Worm (Caenorhabditis elegans): ENCODE data around the gene W03C9.5.

The W03C9.5 gene

ce11 chrII:11976727-11977259 lies 9.4 kb upstream of the W03C9.5 start:
- no peak for TF ChIP-seq him-1 (tag; optimal IDR thresholded peaks at IDR 0.05)
- TF ChIP-seq W03F9.2 (tag; optimal IDR thresholded peaks at IDR 0.05): no peak
- no peak for TF ChIP-seq dao-5 (tag; optimal IDR thresholded peaks at IDR 0.05)

DNA sequence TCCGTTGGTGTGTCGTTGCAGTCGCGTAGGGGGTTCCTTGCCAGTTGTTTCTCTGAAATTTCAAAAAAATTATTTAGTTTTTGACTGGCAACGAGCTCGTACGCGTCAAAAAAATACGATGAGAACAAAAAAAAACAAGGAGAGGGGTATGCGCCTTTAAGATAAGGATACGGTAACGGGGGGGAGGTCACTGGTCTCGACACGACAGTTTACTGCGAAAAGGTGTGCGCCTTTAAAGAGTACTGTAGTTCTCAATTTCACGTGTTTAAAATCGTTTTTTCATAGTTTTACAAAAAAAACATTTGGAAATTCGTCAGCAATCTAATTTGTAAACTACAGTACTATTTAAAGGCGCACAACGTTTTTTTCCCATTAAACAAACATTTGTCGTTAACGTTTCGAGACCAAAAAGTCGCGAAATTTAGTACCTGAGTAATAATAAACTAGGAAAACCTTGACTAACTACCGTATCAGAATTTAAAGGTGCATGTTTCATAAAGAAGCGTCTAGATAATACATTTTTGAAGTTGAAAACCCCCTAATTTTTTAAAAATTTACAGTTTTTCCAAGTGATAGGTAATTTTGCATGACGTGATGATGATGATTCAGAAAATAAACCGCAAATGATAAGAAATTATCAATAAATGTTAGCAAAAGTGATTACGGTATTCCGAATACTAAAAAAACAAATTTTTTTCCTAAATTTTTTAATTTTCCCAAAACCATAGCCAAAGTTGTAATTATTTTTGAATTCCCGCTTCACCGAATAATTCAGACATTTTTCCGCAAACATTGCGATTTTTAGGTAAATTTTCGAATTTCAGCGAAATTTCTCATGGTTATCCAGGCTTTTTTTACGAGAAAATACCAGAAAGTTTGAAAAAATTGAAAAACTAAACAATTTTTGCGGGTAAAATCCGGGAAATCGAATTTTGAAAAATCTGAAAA lies 7.0 kb upstream of the W03C9.5 start:
- TF ChIP-seq dao-5 (tag; optimal IDR thresholded peaks at IDR 0.05) (no peak), him-1 (tag; optimal IDR thresholded peaks at IDR 0.05) (no peak), W03F9.2 (tag; optimal IDR thresholded peaks at IDR 0.05) (no peak)

ce11 chrII:11973632-11974031 lies 6.3 kb upstream of the W03C9.5 start, which contains the start of gene acbp-6:
acbp-6 (minus strand) TSS chrII:11973732.
- TF ChIP-seq him-1 (tag; optimal IDR thresholded peaks at IDR 0.05) (no peak), W03F9.2 (tag; optimal IDR thresholded peaks at IDR 0.05) (no peak), dao-5 (tag; optimal IDR thresholded peaks at IDR 0.05) (no peak)

- TF ChIP-seq him-1 (tag; optimal IDR thresholded peaks at IDR 0.05): no peak
These were observed 4.9 kb upstream of the W03C9.5 start for ce11 chrII:11972266-11972665.

DNA sequence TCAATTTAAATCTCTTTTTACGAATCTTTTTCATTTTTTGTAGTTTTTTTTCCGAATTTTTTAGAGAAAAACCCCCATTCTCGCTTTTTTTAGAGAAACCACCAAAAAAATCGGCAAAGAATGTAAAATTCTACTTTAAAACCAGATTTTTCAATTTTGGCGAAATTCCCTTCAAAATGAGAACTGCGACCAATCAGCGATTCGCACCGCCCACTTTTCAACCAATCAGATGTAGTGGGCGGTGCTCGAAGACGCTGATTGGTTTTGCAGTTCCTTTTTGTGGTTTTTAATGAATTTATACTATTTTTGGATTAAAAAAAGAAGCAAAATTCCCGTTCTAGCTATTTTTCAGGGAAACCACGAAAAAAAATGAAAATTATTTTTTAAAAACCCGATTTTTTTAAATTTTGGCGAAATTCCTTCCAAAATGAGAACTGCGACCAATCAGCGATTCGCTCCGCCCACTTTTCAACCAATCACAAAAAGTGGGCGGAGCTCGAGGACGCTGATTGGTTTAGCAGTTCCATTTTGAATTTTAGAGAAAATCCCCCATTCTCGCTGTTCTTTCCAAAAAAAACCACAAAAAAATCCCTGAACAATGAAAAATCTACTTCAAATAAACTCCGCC lies 3.8 kb upstream of the W03C9.5 start:
- no peak for TF ChIP-seq him-1 (tag; optimal IDR thresholded peaks at IDR 0.05)
- TF ChIP-seq dao-5 (tag; optimal IDR thresholded peaks at IDR 0.05): no peak
- TF ChIP-seq W03F9.2 (tag; optimal IDR thresholded peaks at IDR 0.05): no peak

DNA sequence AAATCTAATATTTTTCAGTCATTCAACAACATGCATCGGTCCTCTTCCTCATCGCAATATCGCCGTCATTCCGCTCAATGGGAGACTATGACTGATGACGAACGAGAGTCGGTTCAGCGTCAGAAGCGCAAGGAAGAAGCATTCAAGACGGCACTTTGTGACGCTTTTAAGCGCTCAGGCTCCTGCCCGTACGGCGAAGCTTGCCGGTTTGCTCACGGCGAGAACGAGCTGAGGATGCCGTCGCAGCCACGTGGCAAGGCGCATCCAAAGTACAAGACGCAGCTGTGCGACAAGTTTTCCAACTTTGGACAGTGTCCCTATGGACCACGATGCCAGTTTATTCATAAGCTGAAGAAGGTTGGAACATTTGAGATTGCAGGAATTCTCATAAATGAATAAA lies 1.7 kb upstream of the W03C9.5 start:
- no peak for TF ChIP-seq him-1 (tag; optimal IDR thresholded peaks at IDR 0.05)
- no peak for TF ChIP-seq dao-5 (tag; optimal IDR thresholded peaks at IDR 0.05)
- TF ChIP-seq W03F9.2 (tag; optimal IDR thresholded peaks at IDR 0.05): no peak

ce11 chrII:11968275-11968674 lies 931 bp upstream of the W03C9.5 start, which contains the start of gene mex-1:
mex-1 (plus strand) TSS chrII:11968637.
- TF ChIP-seq W03F9.2 (tag; optimal IDR thresholded peaks at IDR 0.05): peak; percentile 57
- no peak for TF ChIP-seq him-1 (tag; optimal IDR thresholded peaks at IDR 0.05)

DNA sequence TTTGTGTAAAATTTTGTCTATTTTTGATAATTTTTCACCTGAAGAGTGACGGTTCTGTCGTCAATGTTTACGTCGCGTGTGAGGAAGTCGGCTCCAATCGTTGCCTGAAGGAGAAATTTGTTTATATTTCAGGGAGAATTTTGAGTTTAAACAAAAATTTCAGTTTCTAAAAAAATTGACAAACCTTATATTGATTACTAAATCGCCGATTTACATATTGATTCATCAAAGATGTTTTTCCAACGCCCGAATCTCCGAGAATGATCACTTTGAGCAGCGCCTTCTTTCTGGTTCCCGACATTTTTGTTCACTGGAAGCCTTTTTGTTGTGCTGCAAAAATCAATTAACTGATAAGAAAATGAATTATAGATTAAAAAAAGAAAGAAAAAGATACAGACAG lies 742 bp downstream of the W03C9.5 start, which contains the start of gene rab-7:
Gene rab-7 (minus strand): TSS at position 330 of the 400 bp plus-strand sequence.
- TF ChIP-seq him-1 (tag; optimal IDR thresholded peaks at IDR 0.05): no peak
- TF ChIP-seq W03F9.2 (tag; optimal IDR thresholded peaks at IDR 0.05): no peak
- no peak for TF ChIP-seq dao-5 (tag; optimal IDR thresholded peaks at IDR 0.05)

DNA sequence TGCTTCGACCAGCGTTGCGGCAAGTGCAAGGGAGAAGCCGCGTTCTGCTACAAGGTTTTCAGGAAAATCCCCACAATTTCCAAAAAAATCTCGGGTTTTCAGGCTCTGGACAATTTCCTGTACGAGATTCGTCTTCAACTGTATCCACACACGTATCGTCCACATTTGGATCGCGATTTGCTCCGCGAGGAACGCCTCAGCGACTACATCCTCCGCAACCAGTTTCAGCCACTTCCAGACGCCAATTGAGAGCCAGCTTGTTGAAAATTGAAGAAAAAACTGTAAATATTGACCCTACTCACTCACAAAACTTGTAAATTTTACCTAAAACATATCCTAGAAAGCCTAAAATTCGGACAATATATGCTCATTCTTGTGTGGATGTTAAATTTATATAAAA lies 2.5 kb downstream of the W03C9.5 start:
- no peak for TF ChIP-seq him-1 (tag; optimal IDR thresholded peaks at IDR 0.05)
- TF ChIP-seq dao-5 (tag; optimal IDR thresholded peaks at IDR 0.05): no peak
- TF ChIP-seq W03F9.2 (tag; optimal IDR thresholded peaks at IDR 0.05): no peak

- no peak for TF ChIP-seq him-1 (tag; optimal IDR thresholded peaks at IDR 0.05)
- no peak for TF ChIP-seq dao-5 (tag; optimal IDR thresholded peaks at IDR 0.05)
- no peak for TF ChIP-seq W03F9.2 (tag; optimal IDR thresholded peaks at IDR 0.05)
These were observed 4.2 kb downstream of the W03C9.5 start for ce11 chrII:11963132-11963630.

DNA sequence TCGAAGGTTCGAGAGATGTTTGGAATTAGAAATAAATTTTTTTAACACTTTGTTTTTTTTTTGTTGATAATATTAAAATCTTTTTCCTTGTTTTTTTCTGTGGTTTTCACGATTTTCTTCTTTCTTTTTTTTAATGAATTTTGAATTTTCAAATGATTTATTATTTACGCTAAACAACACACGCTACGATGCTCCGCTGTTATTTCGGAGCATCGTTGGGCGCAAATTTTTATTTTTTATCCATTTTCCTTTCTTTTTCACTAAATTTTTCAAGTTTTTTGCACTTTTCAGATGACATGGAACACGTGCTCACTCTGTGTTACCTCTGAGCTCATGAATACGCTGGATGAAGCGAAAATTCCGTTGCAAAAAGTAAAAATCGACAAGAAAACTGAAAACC lies 5.3 kb downstream of the W03C9.5 start, which contains the start of the genes W03C9.1 and W03C9.2:
Gene W03C9.1 (minus strand): TSS at position 46 of the 400 bp plus-strand sequence.
Gene W03C9.2 (plus strand): TSS at position 286 of the 400 bp plus-strand sequence.
- TF ChIP-seq dao-5 (tag; optimal IDR thresholded peaks at IDR 0.05) (no peak), him-1 (tag; optimal IDR thresholded peaks at IDR 0.05) (no peak), W03F9.2 (tag; optimal IDR thresholded peaks at IDR 0.05) (no peak)

- TF ChIP-seq him-1 (tag; optimal IDR thresholded peaks at IDR 0.05) (peak; percentile 82), dao-5 (tag; optimal IDR thresholded peaks at IDR 0.05) (peak; percentile 96), W03F9.2 (tag; optimal IDR thresholded peaks at IDR 0.05) (peak; percentile 31)
These were observed 6.6 kb downstream of the W03C9.5 start for ce11 chrII:11960596-11961217.

Data from whole organism, L4/young adult.